Worm (Caenorhabditis elegans) whole organism, L4 larva: ENCODE data around the gene rpb-2.

ENCODE experiments used
- aly-2 ChIP-seq: sonication (generic microtip); optimal IDR thresholded peaks from 2 replicates; lab custom pipeline; 2018; ENCODE audit warnings: missing biosample characterization, missing genetic modification characterization
- fos-1 ChIP-seq: fragments of 150-350 bp; optimal IDR thresholded peaks from 2 replicates; lab custom pipeline; 2014; ENCODE audit warnings: missing biosample characterization, missing genetic modification characterization
- jun-1 ChIP-seq: fragments of 150-350 bp; optimal IDR thresholded peaks from 2 replicates; lab custom pipeline; 2014; ENCODE audit warnings: missing biosample characterization, missing genetic modification reagents, missing genetic modification characterization
- lin-13 ChIP-seq: fragments of 150-350 bp; optimal IDR thresholded peaks from 2 replicates; lab custom pipeline; 2014; ENCODE audit warnings: missing biosample characterization, missing genetic modification reagents, missing genetic modification characterization
- lin-39 ChIP-seq: fragments of 150-350 bp; optimal IDR thresholded peaks from 2 replicates; lab custom pipeline; 2014; ENCODE audit warnings: missing biosample characterization, missing genetic modification reagents, missing genetic modification characterization
- nhr-25 ChIP-seq: sonication (generic microtip); optimal IDR thresholded peaks from 2 replicates; lab custom pipeline; 2017; ENCODE audit warnings: missing genetic modification characterization, mild to moderate bottlenecking, missing compliant biosample characterization, antibody characterized with exemption, moderate library complexity, borderline replicate concordance; ENCODE audit not compliant: insufficient read depth
- snpc-4 ChIP-seq: fragments of 150-350 bp; optimal IDR thresholded peaks from 2 replicates; lab custom pipeline; 2014; ENCODE audit warnings: missing biosample characterization, missing genetic modification characterization
- unc-39 ChIP-seq: sonication (generic microtip); optimal IDR thresholded peaks from 2 replicates; lab custom pipeline; 2017; ENCODE audit warnings: missing biosample characterization, missing genetic modification characterization

DNA sequence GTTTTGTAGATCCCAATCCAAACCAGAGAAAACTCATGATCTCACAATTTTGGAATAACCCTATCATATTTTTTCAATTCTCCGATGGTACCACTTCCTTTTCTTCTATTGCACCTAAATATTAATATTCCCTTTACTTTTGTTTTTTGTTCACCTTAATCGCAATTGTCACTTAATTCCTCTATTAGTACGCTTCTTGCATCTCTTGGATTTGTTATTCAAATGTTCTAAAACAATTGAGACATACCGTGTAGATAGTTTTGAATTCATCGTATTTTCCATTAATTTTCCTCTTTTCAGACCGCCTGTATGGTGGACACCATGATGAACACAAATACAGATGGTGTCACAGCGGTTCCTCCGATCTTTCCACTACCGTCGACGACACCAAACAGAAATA, 12.5 kb downstream of the rpb-2 start, which contains the start of gene flh-2:
- no peak for TF ChIP-seq jun-1
- no peak for TF ChIP-seq snpc-4 (tag; lab: Kevin White, UChicago)
- no peak for TF ChIP-seq lin-39 (tag; lab: Kevin White, UChicago)
- TF ChIP-seq fos-1 = no peak
- no peak for TF ChIP-seq lin-13 (GFP tag; lab: Kevin White, UChicago)
- TF ChIP-seq aly-2 (tag; lab: Kevin White, UChicago) = no peak
- no peak for TF ChIP-seq nhr-25 (tag; lab: Kevin White, UChicago)
- TF ChIP-seq unc-39 (tag; lab: Kevin White, UChicago) = no peak
